Fruit fly (Drosophila melanogaster) whole organism, prepupa: ENCODE measurements around the gene DCX-EMAP.

Experiments
- Blimp-1 ChIP-seq: fragments of 200-800 bp; sonication (Bioruptor generic); optimal IDR thresholded peaks from 3 replicates; lab custom pipeline; 2017; ENCODE audit warnings: missing biosample characterization, missing genetic modification characterization, mild to moderate bottlenecking, moderate library complexity, missing genetic modification reagents
- CG11294 ChIP-seq: fragments of 200-800 bp; sonication (Bioruptor generic); IDR thresholded peaks from 2 replicates; pipeline ENCODE4 v1.3.6; 2022; ENCODE audit warnings: missing biosample characterization, missing genetic modification characterization
- CG11762 ChIP-seq: fragments of 200-800 bp; sonication (Bioruptor generic); optimal IDR thresholded peaks from 3 replicates; lab custom pipeline; 2016; ENCODE audit warnings: missing biosample characterization, missing genetic modification characterization; ENCODE audit not compliant: insufficient read depth
- CG32006 ChIP-seq: fragments of 200-800 bp; sonication (Bioruptor generic); optimal IDR thresholded peaks from 3 replicates; lab custom pipeline; 2017; ENCODE audit warnings: missing biosample characterization, mild to moderate bottlenecking, missing genetic modification characterization
- CG4318 ChIP-seq: fragments of 200-800 bp; sonication (Bioruptor generic); optimal IDR thresholded peaks from 3 replicates; lab custom pipeline; 2017; ENCODE audit warnings: missing biosample characterization, mild to moderate bottlenecking, missing genetic modification characterization
- CG6792 ChIP-seq: fragments of 200-800 bp; sonication (Bioruptor generic); optimal IDR thresholded peaks from 3 replicates; lab custom pipeline; 2016; ENCODE audit warnings: missing biosample characterization, missing genetic modification characterization
- CG6808 ChIP-seq: fragments of 200-800 bp; sonication (Bioruptor generic); optimal IDR thresholded peaks from 3 replicates; lab custom pipeline; 2017; ENCODE audit warnings: missing biosample characterization, missing genetic modification characterization, mild to moderate bottlenecking, moderate library complexity, missing genetic modification reagents
- CG6854 ChIP-seq: fragments of 200-800 bp; sonication (Bioruptor generic); optimal IDR thresholded peaks from 2 replicates; lab custom pipeline; 2017; ENCODE audit warnings: missing biosample characterization, mild to moderate bottlenecking, missing genetic modification characterization
- CG7368 ChIP-seq: fragments of 200-800 bp; sonication (Bioruptor generic); optimal IDR thresholded peaks from 3 replicates; lab custom pipeline; 2016; ENCODE audit warnings: missing biosample characterization, missing genetic modification characterization
- CG8632 ChIP-seq: fragments of 200-800 bp; sonication (Bioruptor generic); optimal IDR thresholded peaks from 3 replicates; lab custom pipeline; 2016; ENCODE audit warnings: missing biosample characterization, missing genetic modification characterization
- Eip75B ChIP-seq: fragments of 200-800 bp; sonication (Bioruptor generic); optimal IDR thresholded peaks from 3 replicates; lab custom pipeline; 2016; ENCODE audit warnings: missing biosample characterization, missing genetic modification characterization
- Ets21C ChIP-seq: fragments of 200-800 bp; sonication (Bioruptor generic); optimal IDR thresholded peaks from 3 replicates; lab custom pipeline; 2016; ENCODE audit warnings: missing biosample characterization, missing genetic modification characterization
- Ets96B ChIP-seq: fragments of 200-800 bp; optimal IDR thresholded peaks from 2 replicates; lab custom pipeline; 2019; ENCODE audit warnings: missing biosample characterization, mild to moderate bottlenecking, missing genetic modification characterization, moderate library complexity
- Gug ChIP-seq: fragments of 200-800 bp; sonication (Bioruptor generic); IDR thresholded peaks from 2 replicates; pipeline ENCODE4 v1.3.6; 2022; ENCODE audit warnings: missing biosample characterization, missing genetic modification characterization
- Hr38 ChIP-seq: sonication (Bioruptor generic); optimal IDR thresholded peaks from 2 replicates; lab custom pipeline; 2016; ENCODE audit warnings: missing biosample characterization, missing genetic modification characterization
- Hr39 ChIP-seq: fragments of 200-800 bp; sonication (Bioruptor generic); optimal IDR thresholded peaks from 2 replicates; lab custom pipeline; 2016; ENCODE audit warnings: missing biosample characterization, missing genetic modification characterization
- Hr4 ChIP-seq: fragments of 200-800 bp; sonication (Bioruptor generic); optimal IDR thresholded peaks from 3 replicates; lab custom pipeline; 2016; ENCODE audit warnings: missing biosample characterization, missing genetic modification characterization
- Lpt ChIP-seq: fragments of 200-800 bp; sonication (Bioruptor generic); optimal IDR thresholded peaks from 3 replicates; lab custom pipeline; 2016; ENCODE audit warnings: missing biosample characterization, missing genetic modification characterization
- OdsH ChIP-seq: fragments of 200-800 bp; sonication (Bioruptor generic); optimal IDR thresholded peaks from 3 replicates; lab custom pipeline; 2016; ENCODE audit warnings: missing biosample characterization, missing genetic modification characterization
- Sox102F ChIP-seq: fragments of 200-800 bp; sonication (Bioruptor generic); optimal IDR thresholded peaks from 2 replicates; lab custom pipeline; 2016; ENCODE audit warnings: missing biosample characterization, mild to moderate bottlenecking, missing genetic modification characterization
- Sox15 ChIP-seq: fragments of 200-800 bp; sonication (Bioruptor generic); optimal IDR thresholded peaks from 3 replicates; lab custom pipeline; 2016; ENCODE audit warnings: missing biosample characterization, missing genetic modification characterization
- dac ChIP-seq: fragments of 200-800 bp; sonication (Bioruptor generic); optimal IDR thresholded peaks from 2 replicates; lab custom pipeline; 2017; ENCODE audit warnings: missing biosample characterization, mild to moderate bottlenecking, missing genetic modification characterization
- dsx ChIP-seq: fragments of 200-800 bp; optimal IDR thresholded peaks from 3 replicates; lab custom pipeline; 2019; ENCODE audit warnings: missing biosample characterization, mild to moderate bottlenecking, missing genetic modification characterization, moderate library complexity; ENCODE audit not compliant: poor library complexity, severe bottlenecking
- eg ChIP-seq: fragments of 200-800 bp; sonication (Bioruptor generic); IDR thresholded peaks from 3 replicates; pipeline ENCODE4 v1.3.6; 2022; ENCODE audit warnings: missing biosample characterization, missing genetic modification characterization
- esn ChIP-seq: fragments of 200-800 bp; sonication (Bioruptor generic); optimal IDR thresholded peaks from 2 replicates; lab custom pipeline; 2016; ENCODE audit warnings: missing biosample characterization, mild to moderate bottlenecking, missing genetic modification characterization, moderate library complexity
- fd59A ChIP-seq: fragments of 200-800 bp; sonication (Bioruptor generic); optimal IDR thresholded peaks from 2 replicates; lab custom pipeline; 2017; ENCODE audit warnings: missing biosample characterization, mild to moderate bottlenecking, missing genetic modification characterization, missing genetic modification reagents
- fd85E ChIP-seq: fragments of 200-800 bp; sonication (Bioruptor generic); optimal IDR thresholded peaks from 3 replicates; lab custom pipeline; 2016; ENCODE audit warnings: missing biosample characterization, missing genetic modification characterization
- fkh ChIP-seq: fragments of 200-800 bp; sonication (Bioruptor generic); optimal IDR thresholded peaks from 3 replicates; lab custom pipeline; 2017; ENCODE audit warnings: missing biosample characterization, mild to moderate bottlenecking, missing genetic modification characterization, moderate library complexity
- lz ChIP-seq: fragments of 200-800 bp; sonication (Bioruptor generic); optimal IDR thresholded peaks from 3 replicates; lab custom pipeline; 2016; ENCODE audit warnings: missing biosample characterization, missing genetic modification characterization
- net ChIP-seq: fragments of 200-800 bp; sonication (Bioruptor generic); optimal IDR thresholded peaks from 3 replicates; lab custom pipeline; 2016; ENCODE audit warnings: missing biosample characterization, missing genetic modification characterization
- pdm3 ChIP-seq: fragments of 200-800 bp; sonication (Bioruptor generic); optimal IDR thresholded peaks from 3 replicates; lab custom pipeline; 2016; ENCODE audit warnings: missing biosample characterization, missing genetic modification characterization
- spab ChIP-seq: fragments of 200-800 bp; sonication (Bioruptor generic); optimal IDR thresholded peaks from 2 replicates; lab custom pipeline; 2017; ENCODE audit warnings: missing biosample characterization, mild to moderate bottlenecking, missing genetic modification characterization, missing genetic modification reagents
- svp ChIP-seq: fragments of 200-800 bp; sonication (Bioruptor generic); peaks from one replicate; lab custom pipeline; 2016; ENCODE audit warnings: missing biosample characterization, missing genetic modification characterization
- topi ChIP-seq: fragments of 200-800 bp; sonication (Bioruptor generic); optimal IDR thresholded peaks from 3 replicates; lab custom pipeline; 2016; ENCODE audit warnings: missing biosample characterization, missing genetic modification characterization
- vri ChIP-seq: fragments of 200-800 bp; sonication (Bioruptor generic); optimal IDR thresholded peaks from 3 replicates; lab custom pipeline; 2016; ENCODE audit warnings: missing biosample characterization, mild to moderate bottlenecking, missing genetic modification characterization

Gene DCX-EMAP

dm6 chr3L:14944231-14944630 lies 40.6 kb downstream of the DCX-EMAP start, which contains the start of gene CG13465:
Gene CG13465, minus strand, starts transcription at chr3L:14944331.
- no peak for TF ChIP-seq vri
- TF ChIP-seq fd59A (GFP tag; lab: Kevin White, UChicago), result no peak
- no peak for TF ChIP-seq Ets96B (tag; lab: Kevin White, UChicago)
- no peak for TF ChIP-seq Hr39 (GFP tag; lab: Kevin White, UChicago)
- TF ChIP-seq Ets21C, result no peak
- no peak for TF ChIP-seq OdsH
- no peak for TF ChIP-seq Gug (GFP tag; lab: Robert Waterston, UW)
- no peak for TF ChIP-seq CG6792 (GFP tag; lab: Kevin White, UChicago)
- TF ChIP-seq CG7368 (GFP tag; lab: Kevin White, UChicago), result no peak
- TF ChIP-seq eg (GFP tag; lab: Robert Waterston, UW), result no peak
- TF ChIP-seq, all 60 proteins: peak for 0

dm6 chr3L:14945961-14946466 lies 42.4 kb downstream of the DCX-EMAP start, which contains the start of gene BobA:
Gene BobA, minus strand, starts transcription at chr3L:14946125.
- TF ChIP-seq Lpt (GFP tag; lab: Kevin White, UChicago) (no peak), CG8632 (GFP tag; lab: Kevin White, UChicago) (no peak)

DNA sequence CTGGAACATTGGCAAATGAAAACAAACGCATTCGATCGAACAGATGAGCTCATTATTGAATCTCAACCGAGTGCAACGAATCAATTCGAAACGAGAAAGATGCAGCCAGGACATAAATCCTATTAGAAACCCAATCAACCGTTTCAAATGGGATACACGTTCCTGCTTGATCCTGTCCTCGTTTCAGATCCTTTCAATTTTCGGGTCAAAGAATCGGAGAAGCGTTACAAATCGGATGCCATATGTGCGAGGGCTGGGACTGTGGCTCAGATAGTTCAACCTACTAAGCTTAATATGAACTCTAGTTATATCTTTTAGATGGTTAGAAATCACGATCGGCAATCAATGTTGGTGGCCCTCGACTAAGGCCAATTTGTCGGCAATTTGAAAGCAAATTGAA lies 46.3 kb downstream of the DCX-EMAP start:
- TF ChIP-seq pdm3 (GFP tag; lab: Kevin White, UChicago), result no peak
- TF ChIP-seq Hr39 (GFP tag; lab: Kevin White, UChicago), result no peak
- TF ChIP-seq Sox102F (GFP tag; lab: Kevin White, UChicago), result no peak
- no peak for TF ChIP-seq eg (GFP tag; lab: Robert Waterston, UW)
- no peak for TF ChIP-seq CG4318 (GFP tag; lab: Kevin White, UChicago)
- TF ChIP-seq, all 60 proteins: peak for 0

dm6 chr3L:14952858-14953669 lies 49.5 kb downstream of the DCX-EMAP start:
- TF ChIP-seq Eip75B, result no peak
- TF ChIP-seq esn, result no peak
- TF ChIP-seq Sox15 (GFP tag; lab: Kevin White, UChicago), result no peak
- no peak for TF ChIP-seq vri
- TF ChIP-seq Sox102F (GFP tag; lab: Kevin White, UChicago), result no peak
- no peak for TF ChIP-seq Hr4 (GFP tag; lab: Kevin White, UChicago)
- no peak for TF ChIP-seq fd85E (GFP tag; lab: Kevin White, UChicago)
- TF ChIP-seq dac (GFP tag; lab: Kevin White, UChicago), result no peak
- no peak for TF ChIP-seq svp (GFP tag; lab: Kevin White, UChicago)
- TF ChIP-seq CG11762 (GFP tag; lab: Kevin White, UChicago), result no peak
- TF ChIP-seq net (GFP tag; lab: Kevin White, UChicago), result no peak
- no peak for TF ChIP-seq topi (GFP tag; lab: Kevin White, UChicago)
- TF ChIP-seq Hr38 (GFP tag; lab: Kevin White, UChicago), result no peak
- TF ChIP-seq Ets21C, result no peak
- TF ChIP-seq, all 60 proteins: peak for 0

dm6 chr3L:14956288-14957032 lies 52.9 kb downstream of the DCX-EMAP start:
- TF ChIP-seq Hr39 (GFP tag; lab: Kevin White, UChicago) (no peak), CG11294 (GFP tag; lab: Robert Waterston, UW) (no peak), fkh (peak; percentile 93)

DNA sequence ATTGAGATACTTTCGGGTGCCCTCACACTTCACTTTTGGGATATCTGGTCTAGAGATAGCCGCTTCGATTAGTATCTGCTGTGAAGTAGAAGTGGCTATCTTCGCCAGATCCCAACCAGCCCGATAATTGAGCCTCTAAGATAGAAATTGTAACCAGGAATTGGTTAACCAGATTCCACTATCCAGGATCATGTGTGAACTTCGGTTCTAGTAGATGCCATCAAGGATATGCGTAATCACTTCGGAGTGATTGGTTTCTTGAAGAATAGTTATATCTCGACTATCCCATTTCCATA lies 53.4 kb downstream of the DCX-EMAP start:
- TF ChIP-seq dsx (no peak), Blimp-1 (GFP tag; lab: Kevin White, UChicago) (no peak), spab (no peak), Ets96B (tag; lab: Kevin White, UChicago) (no peak), svp (GFP tag; lab: Kevin White, UChicago) (no peak), Sox102F (GFP tag; lab: Kevin White, UChicago) (no peak), CG6854 (GFP tag; lab: Kevin White, UChicago) (no peak), CG6808 (GFP tag; lab: Kevin White, UChicago) (no peak), CG32006 (GFP tag; lab: Kevin White, UChicago) (no peak), Lpt (GFP tag; lab: Kevin White, UChicago) (no peak), OdsH (no peak), lz (no peak)
